Worm (Caenorhabditis elegans): ENCODE measurements around the gene F20D6.9.

F20D6.9 gene

DNA sequence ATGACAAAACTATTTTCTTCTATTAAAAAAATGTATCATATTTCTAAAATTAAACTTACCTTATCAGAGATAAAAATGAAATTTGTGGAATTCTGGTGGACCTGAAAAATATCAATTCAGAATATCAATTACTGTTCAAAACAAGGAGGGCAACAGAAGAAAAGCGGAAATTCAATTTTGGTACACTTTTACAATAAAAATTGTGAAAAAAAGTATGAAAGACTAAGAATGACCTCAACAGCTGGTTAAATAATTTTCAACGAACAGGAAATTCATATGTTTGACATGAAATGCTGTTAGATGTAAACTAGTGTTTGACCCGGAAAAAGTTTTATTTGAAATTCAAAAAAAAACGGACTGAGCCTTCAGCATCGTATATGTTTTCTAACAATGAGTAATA is 36.6 kb upstream of the F20D6.9 start, which contains the start of gene K07C11.7:
TSS of gene K07C11.7 (minus strand) at position 101 of the 400 bp plus-strand sequence.
- TF ChIP-seq ztf-23 (GFP tag; IDR thresholded peaks at IDR 0.05) (no peak), tab-1 (GFP tag; IDR thresholded peaks at IDR 0.05) (no peak), ztf-29 (GFP tag; IDR thresholded peaks at IDR 0.05) (no peak), med-1 (GFP tag; optimal IDR thresholded peaks at IDR 0.05; ENCODE audit: insufficient read depth) (no peak), klf-2 (GFP tag; conservative IDR thresholded peaks at IDR 0.05) (no peak), T22C8.4 (GFP tag; IDR thresholded peaks at IDR 0.05) (no peak), ref-1 (GFP tag; conservative IDR thresholded peaks at IDR 0.05) (no peak), cog-1 (tag; optimal IDR thresholded peaks at IDR 0.05) (no peak), flt-1 (GFP tag; IDR thresholded peaks at IDR 0.05) (no peak)

DNA sequence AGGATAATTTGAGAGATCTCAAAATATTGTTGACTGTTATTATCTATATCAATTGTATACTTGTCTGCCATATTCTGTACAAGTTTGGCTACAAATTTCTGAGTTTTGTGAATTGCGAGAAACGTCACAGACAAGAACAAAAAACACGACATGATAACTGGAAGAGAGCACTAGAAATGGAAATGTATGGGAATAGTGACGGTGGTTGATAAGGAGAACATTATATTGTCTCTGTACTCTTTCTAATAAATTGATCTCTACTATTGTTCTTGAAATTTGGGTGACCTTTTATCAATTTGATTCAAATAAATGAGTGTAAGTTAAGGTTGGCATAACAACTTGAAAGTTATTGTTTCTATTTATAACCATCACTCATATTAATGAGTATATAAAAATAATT is 35.6 kb upstream of the F20D6.9 start:
- TF ChIP-seq flt-1 (GFP tag; IDR thresholded peaks at IDR 0.05) (no peak), ref-1 (GFP tag; conservative IDR thresholded peaks at IDR 0.05) (no peak), cog-1 (tag; optimal IDR thresholded peaks at IDR 0.05) (no peak), ztf-23 (GFP tag; IDR thresholded peaks at IDR 0.05) (no peak), T22C8.4 (GFP tag; IDR thresholded peaks at IDR 0.05) (no peak), med-1 (GFP tag; optimal IDR thresholded peaks at IDR 0.05; ENCODE audit: insufficient read depth) (no peak), klf-2 (GFP tag; conservative IDR thresholded peaks at IDR 0.05) (no peak), ztf-29 (GFP tag; IDR thresholded peaks at IDR 0.05) (no peak), tab-1 (GFP tag; IDR thresholded peaks at IDR 0.05) (no peak)

- TF ChIP-seq ref-1 (GFP tag; conservative IDR thresholded peaks at IDR 0.05): no peak
- no peak for TF ChIP-seq klf-2 (GFP tag; conservative IDR thresholded peaks at IDR 0.05)
- no peak for TF ChIP-seq med-1 (GFP tag; optimal IDR thresholded peaks at IDR 0.05; ENCODE audit: insufficient read depth)
These were observed 34.7 kb upstream of the F20D6.9 start for ce11 chrV:8211993-8212392.

DNA sequence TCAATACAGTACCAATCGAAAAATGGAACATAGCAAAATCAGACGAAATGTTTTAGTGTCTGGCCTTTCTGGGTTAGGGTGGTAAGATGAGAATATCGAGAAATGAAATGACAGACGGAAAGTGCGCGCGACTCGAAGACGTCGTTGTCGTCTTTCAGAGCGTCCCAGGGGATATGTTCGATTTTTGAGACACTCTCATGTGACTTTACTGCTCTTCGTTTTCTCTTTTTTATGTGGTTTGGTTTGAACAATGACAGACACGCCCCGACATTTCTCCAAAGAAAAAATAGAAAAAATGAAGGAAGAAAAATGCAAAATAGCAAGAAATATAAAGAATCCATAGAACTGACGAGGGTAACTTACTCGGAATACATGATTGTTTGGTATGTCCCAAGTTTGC is 33.3 kb upstream of the F20D6.9 start:
- no peak for TF ChIP-seq cog-1 (tag; optimal IDR thresholded peaks at IDR 0.05)
- no peak for TF ChIP-seq klf-2 (GFP tag; conservative IDR thresholded peaks at IDR 0.05)
- no peak for TF ChIP-seq flt-1 (GFP tag; IDR thresholded peaks at IDR 0.05)
- TF ChIP-seq ref-1 (GFP tag; conservative IDR thresholded peaks at IDR 0.05): no peak
- no peak for TF ChIP-seq T22C8.4 (GFP tag; IDR thresholded peaks at IDR 0.05)
- no peak for TF ChIP-seq ztf-29 (GFP tag; IDR thresholded peaks at IDR 0.05)
- no peak for TF ChIP-seq ztf-23 (GFP tag; IDR thresholded peaks at IDR 0.05)
- TF ChIP-seq med-1 (GFP tag; optimal IDR thresholded peaks at IDR 0.05; ENCODE audit: insufficient read depth): no peak
- TF ChIP-seq tab-1 (GFP tag; IDR thresholded peaks at IDR 0.05): no peak

- no peak for TF ChIP-seq klf-2 (GFP tag; conservative IDR thresholded peaks at IDR 0.05)
These were observed 29.7 kb upstream of the F20D6.9 start, which contains the start of gene timp-1 for ce11 chrV:8206931-8207330. timp-1 (plus strand) TSS chrV:8207235.

DNA sequence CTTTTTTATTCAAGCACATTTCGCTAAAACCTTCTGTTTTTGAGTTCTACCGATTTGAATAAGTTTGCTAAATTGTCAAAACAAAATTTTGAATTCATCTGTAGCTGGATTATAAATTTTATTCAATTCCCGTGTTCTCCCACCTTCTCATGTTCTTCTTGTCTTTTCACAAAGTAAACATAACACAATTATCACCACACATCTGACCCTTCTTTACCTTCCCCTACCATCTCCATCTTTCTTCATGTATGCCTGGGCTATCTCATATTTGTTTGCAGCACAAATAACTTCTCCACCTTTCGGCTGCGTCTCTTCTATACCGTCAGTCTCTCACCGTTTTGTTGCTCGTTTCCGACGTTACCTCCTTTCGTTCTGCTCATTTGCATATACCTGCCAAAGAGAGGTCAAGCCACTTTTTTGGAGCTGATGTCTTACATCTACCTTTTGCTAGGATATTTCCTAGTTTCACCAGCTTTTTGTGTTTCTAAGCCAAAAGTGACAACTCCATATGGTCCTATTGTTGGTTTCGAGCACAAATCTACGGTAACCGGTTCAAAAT is 25.9 kb upstream of the F20D6.9 start, which contains the start of gene cest-17:
TSS of gene cest-17 (plus strand) at position 248 of the 559 bp plus-strand sequence.
- TF ChIP-seq flt-1 (GFP tag; IDR thresholded peaks at IDR 0.05): no peak
- TF ChIP-seq tab-1 (GFP tag; IDR thresholded peaks at IDR 0.05): no peak
- no peak for TF ChIP-seq klf-2 (GFP tag; conservative IDR thresholded peaks at IDR 0.05)
- TF ChIP-seq ztf-23 (GFP tag; IDR thresholded peaks at IDR 0.05): no peak
- TF ChIP-seq T22C8.4 (GFP tag; IDR thresholded peaks at IDR 0.05): no peak
- no peak for TF ChIP-seq cog-1 (tag; optimal IDR thresholded peaks at IDR 0.05)
- TF ChIP-seq ref-1 (GFP tag; conservative IDR thresholded peaks at IDR 0.05): no peak
- no peak for TF ChIP-seq ztf-29 (GFP tag; IDR thresholded peaks at IDR 0.05)
- no peak for TF ChIP-seq med-1 (GFP tag; optimal IDR thresholded peaks at IDR 0.05; ENCODE audit: insufficient read depth)

ce11 chrV:8201229-8201858 is 24.1 kb upstream of the F20D6.9 start, which contains the start of gene cri-2:
cri-2 (plus strand) TSS chrV:8201808.
- TF ChIP-seq tab-1 (GFP tag; IDR thresholded peaks at IDR 0.05) (no peak), ztf-29 (GFP tag; IDR thresholded peaks at IDR 0.05) (no peak), klf-2 (GFP tag; conservative IDR thresholded peaks at IDR 0.05) (no peak), med-1 (GFP tag; optimal IDR thresholded peaks at IDR 0.05; ENCODE audit: insufficient read depth) (no peak), ztf-23 (GFP tag; IDR thresholded peaks at IDR 0.05) (no peak), T22C8.4 (GFP tag; IDR thresholded peaks at IDR 0.05) (no peak), cog-1 (tag; optimal IDR thresholded peaks at IDR 0.05) (no peak), flt-1 (GFP tag; IDR thresholded peaks at IDR 0.05) (no peak), ref-1 (GFP tag; conservative IDR thresholded peaks at IDR 0.05) (no peak)

- TF ChIP-seq klf-2 (GFP tag; conservative IDR thresholded peaks at IDR 0.05): no peak
- TF ChIP-seq med-1 (GFP tag; optimal IDR thresholded peaks at IDR 0.05; ENCODE audit: insufficient read depth): no peak
- TF ChIP-seq flt-1 (GFP tag; IDR thresholded peaks at IDR 0.05): no peak
- TF ChIP-seq ztf-23 (GFP tag; IDR thresholded peaks at IDR 0.05): no peak
- no peak for TF ChIP-seq T22C8.4 (GFP tag; IDR thresholded peaks at IDR 0.05)
- no peak for TF ChIP-seq ref-1 (GFP tag; conservative IDR thresholded peaks at IDR 0.05)
- no peak for TF ChIP-seq ztf-29 (GFP tag; IDR thresholded peaks at IDR 0.05)
- no peak for TF ChIP-seq cog-1 (tag; optimal IDR thresholded peaks at IDR 0.05)
- TF ChIP-seq tab-1 (GFP tag; IDR thresholded peaks at IDR 0.05): no peak
These were observed 21.7 kb upstream of the F20D6.9 start, which contains the start of gene F20D6.11 for ce11 chrV:8198994-8199393. F20D6.11 (minus strand) TSS chrV:8199094.

DNA sequence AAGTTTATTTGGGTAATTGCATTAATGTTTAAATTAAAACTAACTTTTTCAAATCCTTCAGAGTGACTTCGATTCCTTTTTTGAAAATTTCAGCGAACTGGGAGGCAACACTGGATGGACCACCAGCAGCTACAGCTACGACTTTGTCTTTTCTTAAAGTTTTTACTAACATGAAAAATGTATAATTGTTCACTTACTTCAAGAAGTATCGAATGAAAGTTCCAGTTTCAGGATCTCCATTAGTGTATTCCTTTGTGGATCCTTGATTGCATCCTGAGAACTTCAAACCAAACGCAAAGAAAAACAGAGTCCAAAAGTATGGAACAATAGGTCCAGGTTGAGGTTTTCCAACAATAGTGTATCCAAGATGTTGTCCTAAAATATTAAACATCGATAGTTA is 19.7 kb upstream of the F20D6.9 start:
- TF ChIP-seq ztf-23 (GFP tag; IDR thresholded peaks at IDR 0.05): no peak
- TF ChIP-seq tab-1 (GFP tag; IDR thresholded peaks at IDR 0.05): no peak
- no peak for TF ChIP-seq ref-1 (GFP tag; conservative IDR thresholded peaks at IDR 0.05)
- no peak for TF ChIP-seq med-1 (GFP tag; optimal IDR thresholded peaks at IDR 0.05; ENCODE audit: insufficient read depth)
- no peak for TF ChIP-seq T22C8.4 (GFP tag; IDR thresholded peaks at IDR 0.05)
- no peak for TF ChIP-seq klf-2 (GFP tag; conservative IDR thresholded peaks at IDR 0.05)
- TF ChIP-seq flt-1 (GFP tag; IDR thresholded peaks at IDR 0.05): no peak
- TF ChIP-seq ztf-29 (GFP tag; IDR thresholded peaks at IDR 0.05): no peak
- TF ChIP-seq cog-1 (tag; optimal IDR thresholded peaks at IDR 0.05): no peak

Data from whole organism, midembryonic.